Worm (Caenorhabditis elegans): ENCODE measurements around the gene akap-1.

Gene akap-1

DNA sequence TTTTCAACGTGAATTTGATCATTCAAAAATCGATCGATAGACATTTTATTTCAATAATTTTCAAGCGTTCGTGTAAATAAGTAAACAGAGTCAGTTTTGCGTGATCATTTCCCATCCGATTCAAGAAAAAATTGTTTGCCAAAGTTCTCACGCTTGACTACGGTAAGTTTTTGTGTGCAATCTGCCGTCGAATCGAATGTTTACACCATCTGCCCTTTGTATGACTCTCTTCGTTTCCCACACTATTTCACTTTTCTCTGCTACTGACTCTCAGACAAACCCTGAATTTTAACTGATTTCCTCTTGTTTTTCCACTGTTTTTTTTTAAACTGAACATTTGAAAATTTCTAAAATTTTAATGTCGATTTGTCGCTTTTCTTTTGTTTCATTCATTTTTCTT lies 8.4 kb upstream of the akap-1 start (continued):
- TF ChIP-seq unc-130 (tag; optimal IDR thresholded peaks at IDR 0.05) (peak; percentile 69), dpl-1 (GFP tag; optimal IDR thresholded peaks at IDR 0.05) (peak; percentile 68 to 79 (median 78)), fkh-4 (tag; optimal IDR thresholded peaks at IDR 0.05; ENCODE audit: borderline replicate concordance) (peak; percentile 44), lin-14 (GFP tag; optimal IDR thresholded peaks at IDR 0.05) (peak; percentile 91), F16B12.6 (tag; optimal IDR thresholded peaks at IDR 0.05) (peak; percentile 97), skn-1 (tag; optimal IDR thresholded peaks at IDR 0.05) (peak; percentile 66), mdl-1 (tag; optimal IDR thresholded peaks at IDR 0.05) (peak in 1 of 2 experiments; percentile 79), C34B4.2 (tag; optimal IDR thresholded peaks at IDR 0.05) (no peak), fkh-8 (tag; optimal IDR thresholded peaks at IDR 0.05) (peak; percentile 81), pqm-1 (tag; optimal IDR thresholded peaks at IDR 0.05) (no peak), lir-3 (tag; optimal IDR thresholded peaks at IDR 0.05; ENCODE audit: poor library complexity) (peak; percentile 51), nhr-28 (tag; optimal IDR thresholded peaks at IDR 0.05) (no peak), unc-30 (tag; optimal IDR thresholded peaks at IDR 0.05) (no peak), unc-62 (GFP tag; optimal IDR thresholded peaks at IDR 0.05) (no peak), snu-23 (GFP tag; optimal IDR thresholded peaks at IDR 0.05) (peak; percentile 95), sptf-1 (tag; optimal IDR thresholded peaks at IDR 0.05) (no peak), sup-37 (GFP tag; optimal IDR thresholded peaks at IDR 0.05) (peak; percentile 74), lin-35 (GFP tag; optimal IDR thresholded peaks at IDR 0.05) (peak; percentile 84 to 87), ztf-11 (tag; optimal IDR thresholded peaks at IDR 0.05) (peak in 1 of 2 experiments; percentile 40), egl-27 (tag; optimal IDR thresholded peaks at IDR 0.05) (peak in 1 of 2 experiments; percentile 21), ets-5 (GFP tag; IDR thresholded peaks at IDR 0.05) (no peak), ceh-8 (GFP tag; optimal IDR thresholded peaks at IDR 0.05) (peak; percentile 39), nhr-20 (tag; optimal IDR thresholded peaks at IDR 0.05) (peak; percentile 94), elt-2 (tag; optimal IDR thresholded peaks at IDR 0.05) (peak; percentile 39), hlh-17 (GFP tag; optimal IDR thresholded peaks at IDR 0.05; ENCODE audit: borderline replicate concordance) (no peak), blmp-1 (tag; optimal IDR thresholded peaks at IDR 0.05) (peak; percentile 28), lsy-2 (tag; optimal IDR thresholded peaks at IDR 0.05) (peak; percentile 98 to 99), elt-3 (tag; optimal IDR thresholded peaks at IDR 0.05) (peak in 3 of 6 experiments; percentile 25 to 68 (median 64)), aha-1 (tag; optimal IDR thresholded peaks at IDR 0.05) (no peak), nhr-90 (tag; optimal IDR thresholded peaks at IDR 0.05; ENCODE audit: poor library complexity) (peak; percentile 83), nhr-47 (tag; optimal IDR thresholded peaks at IDR 0.05) (peak; percentile 90), mep-1 (tag; optimal IDR thresholded peaks at IDR 0.05) (peak; percentile 89), ceh-88 (GFP tag; IDR thresholded peaks at IDR 0.05) (no peak), lin-13 (GFP tag; optimal IDR thresholded peaks at IDR 0.05) (peak; percentile 90), nhr-77 (tag; optimal IDR thresholded peaks at IDR 0.05) (peak; percentile 83), aly-2 (tag; optimal IDR thresholded peaks at IDR 0.05) (peak; percentile 88), nhr-84 (tag; optimal IDR thresholded peaks at IDR 0.05) (no peak), tbx-2 (tag; optimal IDR thresholded peaks at IDR 0.05) (peak; percentile 81), fos-1 (tag; optimal IDR thresholded peaks at IDR 0.05) (peak; percentile 87), nhr-71 (tag; optimal IDR thresholded peaks at IDR 0.05) (peak; percentile 93), zag-1 (tag; optimal IDR thresholded peaks at IDR 0.05) (peak; percentile 84), efl-1 (optimal IDR thresholded peaks at IDR 0.05) (peak; percentile 85 to 86), efl-1 (GFP tag; optimal IDR thresholded peaks at IDR 0.05 in 1 of 2) (peak; percentile 75 to 97), vab-15 (tag; optimal IDR thresholded peaks at IDR 0.05) (no peak), ama-1 (optimal IDR thresholded peaks at IDR 0.05) (peak; percentile 44), nhr-11 (tag; optimal IDR thresholded peaks at IDR 0.05) (no peak), pax-3 (tag; optimal IDR thresholded peaks at IDR 0.05) (peak; percentile 30), C16A3.4 (tag; optimal IDR thresholded peaks at IDR 0.05) (peak; percentile 94), lin-39 (tag; optimal IDR thresholded peaks at IDR 0.05) (peak; percentile 33), nhr-76 (tag; optimal IDR thresholded peaks at IDR 0.05) (no peak), ceh-82 (tag; optimal IDR thresholded peaks at IDR 0.05) (peak; percentile 76 to 85 (median 79)), Y116A8C.19 (tag; optimal IDR thresholded peaks at IDR 0.05; ENCODE audit: borderline replicate concordance) (no peak)
